Fruit fly (Drosophila melanogaster) S2 (cell line): ENCODE measurements around the gene kairos.

Experiments
- CG8478 ChIP-seq: fragments of >200 bp; optimal IDR thresholded peaks from 2 replicates; lab custom pipeline; 2018
- CTCF ChIP-seq, 2 experiments: fragments of >200 bp; optimal IDR thresholded peaks; 2 replicates each; lab custom pipeline; 2018

DNA sequence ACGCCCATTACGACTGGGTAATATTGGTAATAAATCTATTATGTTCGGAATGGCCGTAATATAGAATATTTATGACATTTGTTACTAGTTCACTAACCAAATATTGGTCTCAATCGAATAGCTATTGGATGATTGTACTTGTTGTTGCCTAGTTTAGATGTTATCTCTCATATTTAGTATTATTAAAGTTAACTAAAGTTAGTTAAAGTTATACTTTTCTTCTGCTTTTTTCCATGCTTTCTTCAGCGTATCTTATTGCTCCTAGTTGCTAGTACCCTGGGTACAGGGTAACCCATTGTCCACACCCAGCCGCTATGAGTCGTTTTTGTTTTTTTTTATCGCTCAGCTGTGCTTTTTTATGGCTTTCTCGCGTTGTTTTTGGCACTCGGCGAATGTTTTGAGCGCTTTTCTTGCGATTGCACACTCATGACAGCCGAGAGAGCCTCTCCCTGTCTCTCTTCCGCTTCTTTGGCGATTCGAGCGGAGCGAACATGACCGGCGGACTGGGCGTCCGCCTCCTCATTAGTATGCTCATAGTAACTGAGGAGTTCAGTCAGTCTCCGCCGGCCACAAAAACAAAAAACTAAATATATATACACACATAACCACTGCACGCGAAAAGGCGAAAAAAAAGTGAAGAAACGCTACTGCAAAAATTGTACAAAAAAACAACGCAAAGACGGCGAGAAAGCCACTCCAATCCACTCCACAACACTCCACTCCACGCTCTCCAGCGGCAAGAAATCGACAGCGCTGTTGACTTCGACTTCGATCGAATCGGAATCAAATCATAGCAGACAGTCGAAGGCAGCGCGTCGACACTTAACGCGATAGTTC is 79.3 kb downstream of the kairos start, which contains the start of gene upd3:
- TF ChIP-seq CTCF (optimal IDR thresholded peaks at IDR 0.05; lab: Kevin White, UChicago), result no peak
- TF ChIP-seq CG8478 (lab: Kevin White, UChicago), result no peak
